Fruit fly (Drosophila melanogaster) whole organism, embryonic: ENCODE results near the gene Chchd2.

ENCODE experiments used
- B-H1 ChIP-seq: fragments of 200-800 bp; sonication (Bioruptor generic); IDR thresholded peaks from 3 replicates; pipeline ENCODE4 v1.3.6; 2022; ENCODE audit warnings: missing biosample characterization, missing genetic modification characterization
- Bgb ChIP-seq: fragments of 200-800 bp; sonication (Bioruptor generic); IDR thresholded peaks from 2 replicates; pipeline ENCODE4 v1.3.6; 2022; ENCODE audit warnings: missing biosample characterization, missing genetic modification characterization; ENCODE audit not compliant: partially characterized antibody
- CG10209 ChIP-seq: fragments of 200-800 bp; sonication (Bioruptor generic); optimal IDR thresholded peaks from 3 replicates; lab custom pipeline; 2017; ENCODE audit warnings: missing biosample characterization, mild to moderate bottlenecking, missing genetic modification characterization, missing genetic modification reagents
- CG10431 ChIP-seq: fragments of 200-800 bp; sonication (Bioruptor generic); optimal IDR thresholded peaks from 3 replicates; lab custom pipeline; 2018; ENCODE audit warnings: missing biosample characterization, mild to moderate bottlenecking, missing genetic modification characterization
- CG10462 ChIP-seq: fragments of 200-800 bp; sonication (Bioruptor generic); optimal IDR thresholded peaks from 2 replicates; lab custom pipeline; 2016; ENCODE audit warnings: missing biosample characterization, missing genetic modification characterization
- CG10979 ChIP-seq: fragments of 200-800 bp; sonication (Bioruptor generic); optimal IDR thresholded peaks from 2 replicates; lab custom pipeline; 2018; ENCODE audit warnings: missing biosample characterization, mild to moderate bottlenecking, missing genetic modification characterization, moderate library complexity
- CG12071 ChIP-seq: fragments of 200-800 bp; sonication (Bioruptor generic); optimal IDR thresholded peaks from 3 replicates; lab custom pipeline; 2018; ENCODE audit warnings: missing biosample characterization, mild to moderate bottlenecking, missing genetic modification characterization
- CG14965 ChIP-seq: fragments of 200-800 bp; sonication (Bioruptor generic); optimal IDR thresholded peaks from 2 replicates; lab custom pipeline; 2016; ENCODE audit warnings: missing biosample characterization, missing genetic modification characterization, borderline replicate concordance
- CG15479 ChIP-seq: fragments of 200-800 bp; sonication (Bioruptor generic); optimal IDR thresholded peaks from 3 replicates; lab custom pipeline; 2019; ENCODE audit warnings: missing biosample characterization, mild to moderate bottlenecking, missing genetic modification characterization, moderate library complexity
- CG16779 ChIP-seq: fragments of 200-800 bp; sonication (Bioruptor generic); IDR thresholded peaks from 2 replicates; pipeline ENCODE4 v1.3.6; 2022; ENCODE audit warnings: missing biosample characterization, missing genetic modification characterization
- CG17568 ChIP-seq: fragments of 200-800 bp; sonication (Bioruptor generic); optimal IDR thresholded peaks from 2 replicates; lab custom pipeline; 2018; ENCODE audit warnings: missing biosample characterization, mild to moderate bottlenecking, missing genetic modification characterization, moderate library complexity
- CG17829 ChIP-seq: fragments of 200-800 bp; optimal IDR thresholded peaks from 2 replicates; lab custom pipeline; 2019; ENCODE audit warnings: missing biosample characterization, mild to moderate bottlenecking, missing genetic modification characterization, moderate library complexity
- CG18262 ChIP-seq: fragments of 200-800 bp; optimal IDR thresholded peaks from 3 replicates; lab custom pipeline; 2019; ENCODE audit warnings: missing biosample characterization, mild to moderate bottlenecking, missing genetic modification characterization, moderate library complexity
- CG2120 ChIP-seq: fragments of 200-800 bp; sonication (Bioruptor generic); optimal IDR thresholded peaks from 3 replicates; lab custom pipeline; 2016; ENCODE audit warnings: missing biosample characterization, missing genetic modification characterization
- CG2129 ChIP-seq: fragments of 200-800 bp; sonication (Bioruptor generic); IDR thresholded peaks from 2 replicates; pipeline ENCODE4 v1.3.6; 2022; ENCODE audit warnings: missing biosample characterization, missing genetic modification characterization; ENCODE audit not compliant: partially characterized antibody
- CG2678 ChIP-seq: fragments of 200-800 bp; sonication (Bioruptor generic); optimal IDR thresholded peaks from 3 replicates; lab custom pipeline; 2019; ENCODE audit warnings: missing biosample characterization, mild to moderate bottlenecking, missing genetic modification characterization, moderate library complexity
- CG32767 ChIP-seq: fragments of 200-800 bp; sonication (Bioruptor generic); IDR thresholded peaks from 2 replicates; pipeline ENCODE4 v1.3.6; 2022; ENCODE audit warnings: missing biosample characterization, missing genetic modification characterization
- CG32772 ChIP-seq: fragments of 200-800 bp; sonication (Bioruptor generic); IDR thresholded peaks from 2 replicates; pipeline ENCODE4 v1.3.6; 2022; ENCODE audit warnings: missing biosample characterization, missing genetic modification characterization
- CG3407 ChIP-seq: fragments of 200-800 bp; sonication (Bioruptor generic); optimal IDR thresholded peaks from 2 replicates; lab custom pipeline; 2018; ENCODE audit warnings: missing biosample characterization, mild to moderate bottlenecking, missing genetic modification characterization
- CG4707 ChIP-seq: fragments of 200-800 bp; sonication (Bioruptor generic); optimal IDR thresholded peaks from 2 replicates; lab custom pipeline; 2018; ENCODE audit warnings: missing biosample characterization, mild to moderate bottlenecking, missing genetic modification characterization, moderate library complexity
- CG6272 ChIP-seq: fragments of 200-800 bp; sonication (Bioruptor generic); IDR thresholded peaks from 2 replicates; pipeline ENCODE4 v1.3.6; 2022; ENCODE audit warnings: missing biosample characterization, missing genetic modification characterization
- CG7372 ChIP-seq: fragments of 200-800 bp; sonication (Bioruptor generic); IDR thresholded peaks from 2 replicates; pipeline ENCODE4 v1.3.6; 2022; ENCODE audit warnings: missing biosample characterization, missing genetic modification characterization
- CG7839 ChIP-seq: fragments of 200-800 bp; sonication (Bioruptor generic); optimal IDR thresholded peaks from 3 replicates; lab custom pipeline; 2018; ENCODE audit warnings: missing biosample characterization, mild to moderate bottlenecking, missing genetic modification characterization, moderate library complexity
- CG9215 ChIP-seq: fragments of 200-800 bp; sonication (Bioruptor generic); IDR thresholded peaks from 2 replicates; pipeline ENCODE4 v1.3.6; 2022; ENCODE audit warnings: missing biosample characterization, missing genetic modification characterization
- CG9727 ChIP-seq: fragments of 200-800 bp; sonication (Bioruptor generic); optimal IDR thresholded peaks from 3 replicates; lab custom pipeline; 2017; ENCODE audit warnings: missing biosample characterization, mild to moderate bottlenecking, missing genetic modification characterization
- D ChIP-seq, 2 experiments: fragments of 200-800 bp in 1 of 2; fragments of >200 bp in 1 of 2; sonication (Bioruptor generic) in 1 of 2; optimal IDR thresholded peaks; 2 replicates in 1 of 2; 3 replicates in 1 of 2; lab custom pipeline; 2017; ENCODE audit warnings: mild to moderate bottlenecking in 1 of 2, missing biosample characterization in 1 of 2, missing genetic modification characterization in 1 of 2, missing genetic modification reagents in 1 of 2
- Dek ChIP-seq: fragments of 200-800 bp; sonication (Bioruptor generic); optimal IDR thresholded peaks from 3 replicates; lab custom pipeline; 2019; ENCODE audit warnings: missing biosample characterization, mild to moderate bottlenecking, missing genetic modification characterization, moderate library complexity
- Doc3 ChIP-seq: fragments of 200-800 bp; sonication (Bioruptor generic); IDR thresholded peaks from 3 replicates; pipeline ENCODE4 v1.3.6; 2022; ENCODE audit warnings: missing biosample characterization, missing genetic modification characterization; ENCODE audit not compliant: partially characterized antibody
- HmgZ ChIP-seq: fragments of 200-800 bp; sonication (Bioruptor generic); optimal IDR thresholded peaks from 2 replicates; lab custom pipeline; 2018; ENCODE audit warnings: missing biosample characterization, mild to moderate bottlenecking, missing genetic modification characterization
- Mrtf ChIP-seq: fragments of 200-800 bp; sonication (Bioruptor generic); IDR thresholded peaks from 3 replicates; pipeline ENCODE4 v1.3.6; 2022; ENCODE audit warnings: missing biosample characterization, missing genetic modification characterization
- Nf-YA ChIP-seq: fragments of 200-800 bp; sonication (Bioruptor generic); IDR thresholded peaks from 2 replicates; pipeline ENCODE4 v1.3.6; 2022; ENCODE audit warnings: missing biosample characterization, missing genetic modification characterization
- Nf-YB ChIP-seq: fragments of 200-800 bp; sonication (Bioruptor generic); optimal IDR thresholded peaks from 3 replicates; lab custom pipeline; 2019; ENCODE audit warnings: missing biosample characterization, mild to moderate bottlenecking, missing genetic modification characterization, moderate library complexity
- TFAM ChIP-seq: fragments of 200-800 bp; sonication (Bioruptor generic); optimal IDR thresholded peaks from 2 replicates; lab custom pipeline; 2017; ENCODE audit warnings: missing biosample characterization, missing genetic modification characterization, inconsistent platforms
- Usf ChIP-seq: fragments of 200-800 bp; sonication (Bioruptor generic); optimal IDR thresholded peaks from 2 replicates; lab custom pipeline; 2017; ENCODE audit warnings: missing genotype, missing biosample characterization, missing genetic modification characterization
- crc ChIP-seq: fragments of 200-800 bp; sonication (Bioruptor generic); optimal IDR thresholded peaks from 2 replicates; lab custom pipeline; 2016; ENCODE audit warnings: missing biosample characterization, missing genetic modification characterization
- croc ChIP-seq: fragments of 200-800 bp; sonication (Bioruptor generic); conservative IDR thresholded peaks from 3 replicates; pipeline ENCODE4 v1.3.6; 2022; ENCODE audit warnings: missing biosample characterization, missing genetic modification characterization
- da ChIP-seq: fragments of 200-800 bp; sonication (Bioruptor generic); optimal IDR thresholded peaks from 2 replicates; lab custom pipeline; 2016; ENCODE audit warnings: missing biosample characterization, missing genetic modification characterization
- disco-r ChIP-seq: fragments of 200-800 bp; sonication (Bioruptor generic); optimal IDR thresholded peaks from 2 replicates; lab custom pipeline; 2016; ENCODE audit warnings: missing biosample characterization, missing genetic modification characterization
- grau ChIP-seq: fragments of 200-800 bp; optimal IDR thresholded peaks from 3 replicates; lab custom pipeline; 2019; ENCODE audit warnings: missing biosample characterization, mild to moderate bottlenecking, missing genetic modification characterization, moderate library complexity
- gsb ChIP-seq: fragments of 200-800 bp; sonication (Bioruptor generic); IDR thresholded peaks from 2 replicates; pipeline ENCODE4 v1.3.6; 2022; ENCODE audit warnings: missing biosample characterization, missing genetic modification characterization
- h ChIP-seq: fragments of >200 bp; optimal IDR thresholded peaks from 2 replicates; lab custom pipeline; 2017
- jigr1 ChIP-seq: fragments of 200-800 bp; sonication (Bioruptor generic); IDR thresholded peaks from 3 replicates; pipeline ENCODE4 v1.3.6; 2022; ENCODE audit warnings: missing biosample characterization, missing genetic modification characterization
- jing ChIP-seq: fragments of 200-800 bp; sonication (Bioruptor generic); optimal IDR thresholded peaks from 2 replicates; lab custom pipeline; 2018; ENCODE audit warnings: missing biosample characterization, mild to moderate bottlenecking, missing genetic modification characterization
- kni ChIP-seq: fragments of 200-800 bp; sonication (Bioruptor generic); optimal IDR thresholded peaks from 3 replicates; lab custom pipeline; 2017; ENCODE audit warnings: mild to moderate bottlenecking, missing biosample characterization, missing genetic modification reagents, missing genetic modification characterization
- pfk ChIP-seq: fragments of 200-800 bp; sonication (Bioruptor generic); optimal IDR thresholded peaks from 2 replicates; lab custom pipeline; 2018; ENCODE audit warnings: missing biosample characterization, mild to moderate bottlenecking, missing genetic modification characterization, moderate library complexity
- pnt ChIP-seq: fragments of 200-800 bp; sonication (Bioruptor generic); optimal IDR thresholded peaks from 3 replicates; lab custom pipeline; 2016; ENCODE audit warnings: missing biosample characterization, missing genetic modification characterization
- pros ChIP-seq: fragments of 200-800 bp; sonication (Bioruptor generic); optimal IDR thresholded peaks from 3 replicates; lab custom pipeline; 2019; ENCODE audit warnings: missing biosample characterization, mild to moderate bottlenecking, missing genetic modification characterization, moderate library complexity
- row ChIP-seq: fragments of 200-800 bp; sonication (Bioruptor generic); IDR thresholded peaks from 3 replicates; pipeline ENCODE4 v1.3.6; 2022; ENCODE audit warnings: missing biosample characterization, missing genetic modification characterization
- schlank ChIP-seq: fragments of 200-800 bp; sonication (Bioruptor generic); optimal IDR thresholded peaks from 2 replicates; lab custom pipeline; 2018; ENCODE audit warnings: missing biosample characterization, mild to moderate bottlenecking, missing genetic modification characterization
- shn ChIP-seq: fragments of 200-800 bp; sonication (Bioruptor generic); optimal IDR thresholded peaks from 3 replicates; lab custom pipeline; 2016; ENCODE audit warnings: missing biosample characterization, missing genetic modification characterization
- zfh1 ChIP-seq: fragments of 200-800 bp; sonication (Bioruptor generic); IDR thresholded peaks from 3 replicates; pipeline ENCODE4 v1.3.6; 2022; ENCODE audit warnings: missing biosample characterization, missing genetic modification characterization

The Chchd2 gene

dm6 chrX:17174115-17174514, 25.3 kb downstream of the Chchd2 start:
- no peak for TF ChIP-seq CG2129 (GFP tag; lab: Robert Waterston, UW)
- TF ChIP-seq jigr1 (GFP tag; lab: Robert Waterston, UW), result no peak; the same call in 2 of the 3 replicates
- TF ChIP-seq grau (tag; lab: Kevin White, UChicago), result peak; percentile 91
- TF ChIP-seq h (lab: Kevin White, UChicago), result no peak
- TF ChIP-seq CG3407, result no peak
- TF ChIP-seq kni, result peak; percentile 3
- no peak for TF ChIP-seq gsb
- TF ChIP-seq CG17568 (GFP tag; lab: Kevin White, UChicago), result no peak
- no peak for TF ChIP-seq CG9215 (GFP tag; lab: Robert Waterston, UW)
- TF ChIP-seq CG2678, result peak; percentile 35
- no peak for TF ChIP-seq disco-r (GFP tag; lab: Kevin White, UChicago)
- no peak for TF ChIP-seq jing (GFP tag; lab: Kevin White, UChicago)
- no peak for TF ChIP-seq CG10431 (GFP tag; lab: Kevin White, UChicago)
- TF ChIP-seq pfk, result no peak
- TF ChIP-seq CG32772 (GFP tag; lab: Robert Waterston, UW), result no peak
- TF ChIP-seq CG15479, result no peak
- no peak for TF ChIP-seq HmgZ
- no peak for TF ChIP-seq Usf (GFP tag; lab: Kevin White, UChicago)
- no peak for TF ChIP-seq CG12071
- TF ChIP-seq CG10462 (GFP tag; lab: Kevin White, UChicago), result no peak
- TF ChIP-seq da (GFP tag; lab: Kevin White, UChicago), result no peak
- no peak for TF ChIP-seq CG16779 (GFP tag; lab: Robert Waterston, UW)
- TF ChIP-seq pros (GFP tag; lab: Kevin White, UChicago), result no peak
- peak; percentile 41 for TF ChIP-seq CG18262 (tag; lab: Kevin White, UChicago)
- TF ChIP-seq CG4707 (GFP tag; lab: Kevin White, UChicago), result no peak
- TF ChIP-seq Doc3 (GFP tag; lab: Robert Waterston, UW), result no peak
- no peak for TF ChIP-seq Nf-YB (GFP tag; lab: Kevin White, UChicago)
- TF ChIP-seq schlank (tag; lab: Kevin White, UChicago), result no peak
- no peak for TF ChIP-seq Mrtf (GFP tag; lab: Robert Waterston, UW)
- no peak for TF ChIP-seq CG10209 (GFP tag; lab: Kevin White, UChicago)
- TF ChIP-seq Nf-YA (GFP tag; lab: Robert Waterston, UW), result no peak
- no peak for TF ChIP-seq B-H1
- no peak for TF ChIP-seq CG2120
- TF ChIP-seq CG10979 (tag; lab: Kevin White, UChicago), result peak; percentile 51
- no peak for TF ChIP-seq TFAM
- no peak for TF ChIP-seq D (optimal IDR thresholded peaks at IDR 0.05; lab: Kevin White, UChicago)
- TF ChIP-seq D (GFP tag; optimal IDR thresholded peaks at IDR 0.05; lab: Kevin White, UChicago), result peak; percentile 20
- TF ChIP-seq shn (GFP tag; lab: Kevin White, UChicago), result no peak
- no peak for TF ChIP-seq Dek (tag; lab: Kevin White, UChicago)
- TF ChIP-seq crc (GFP tag; lab: Kevin White, UChicago), result no peak
- TF ChIP-seq zfh1 (GFP tag; lab: Robert Waterston, UW), result peak; percentile 54; the same call in 1 of the 3 replicates
- no peak for TF ChIP-seq Bgb (GFP tag; lab: Robert Waterston, UW)
- no peak for TF ChIP-seq CG14965 (GFP tag; lab: Kevin White, UChicago)
- TF ChIP-seq CG32767, result no peak
- peak; percentile 50; the same call in 2 of the 3 replicates for TF ChIP-seq row (GFP tag; lab: Robert Waterston, UW)
- no peak for TF ChIP-seq CG6272
- no peak for TF ChIP-seq CG7372 (GFP tag; lab: Robert Waterston, UW)
- TF ChIP-seq croc, result no peak; the same call in 2 of the 3 replicates
- TF ChIP-seq CG9727, result no peak
- TF ChIP-seq CG7839, result no peak
- TF ChIP-seq pnt, result no peak
- no peak for TF ChIP-seq CG17829 (tag; lab: Kevin White, UChicago)
